Fruit fly (Drosophila melanogaster) whole organism, embryonic: Measurements from ENCODE around the gene CG5265.
A peak's percentile ranks its signal among the peaks of the same experiment; 100 is the strongest.

Source experiments
- Aef1 ChIP-seq: fragments of 200-800 bp; sonication (Bioruptor generic); IDR thresholded peaks from 3 replicates; pipeline ENCODE4 v1.3.6; 2022; ENCODE audit warnings: missing biosample characterization, missing genetic modification characterization
- BtbVII ChIP-seq: fragments of 200-800 bp; sonication (Bioruptor generic); optimal IDR thresholded peaks from 3 replicates; lab custom pipeline; 2017; ENCODE audit warnings: missing biosample characterization, mild to moderate bottlenecking, missing genetic modification characterization
- CG10565 ChIP-seq: fragments of 200-800 bp; sonication (Bioruptor generic); optimal IDR thresholded peaks from 3 replicates; lab custom pipeline; 2016; ENCODE audit warnings: missing biosample characterization, mild to moderate bottlenecking, missing genetic modification characterization
- CG11560 ChIP-seq: fragments of 200-800 bp; sonication (Bioruptor generic); IDR thresholded peaks from 3 replicates; pipeline ENCODE4 v1.3.6; 2022; ENCODE audit warnings: missing biosample characterization, missing genetic modification characterization
- CG12942 ChIP-seq: fragments of 200-800 bp; sonication (Bioruptor generic); optimal IDR thresholded peaks from 3 replicates; lab custom pipeline; 2016; ENCODE audit warnings: missing biosample characterization, missing genetic modification characterization
- CG13123 ChIP-seq: fragments of 200-800 bp; sonication (Bioruptor generic); optimal IDR thresholded peaks from 2 replicates; lab custom pipeline; 2016; ENCODE audit warnings: missing biosample characterization, missing genetic modification characterization
- CG13775 ChIP-seq: fragments of 200-800 bp; sonication (Bioruptor generic); optimal IDR thresholded peaks from 3 replicates; lab custom pipeline; 2017; ENCODE audit warnings: missing biosample characterization, mild to moderate bottlenecking, missing genetic modification characterization
- CG15011 ChIP-seq: fragments of 200-800 bp; sonication (Bioruptor generic); optimal IDR thresholded peaks from 3 replicates; lab custom pipeline; 2018; ENCODE audit warnings: missing biosample characterization, mild to moderate bottlenecking, missing genetic modification characterization
- CG15696 ChIP-seq: fragments of 200-800 bp; sonication (Bioruptor generic); optimal IDR thresholded peaks from 2 replicates; lab custom pipeline; 2019; ENCODE audit warnings: missing biosample characterization, mild to moderate bottlenecking, missing genetic modification characterization, moderate library complexity
- CG1603 ChIP-seq: fragments of 200-800 bp; sonication (Bioruptor generic); optimal IDR thresholded peaks from 2 replicates; lab custom pipeline; 2019; ENCODE audit warnings: missing biosample characterization, mild to moderate bottlenecking, missing genetic modification characterization, moderate library complexity
- CG17385 ChIP-seq: fragments of 200-800 bp; sonication (Bioruptor generic); optimal IDR thresholded peaks from 3 replicates; lab custom pipeline; 2018; ENCODE audit warnings: missing biosample characterization, mild to moderate bottlenecking, missing genetic modification characterization
- CG2129 ChIP-seq: fragments of 200-800 bp; sonication (Bioruptor generic); IDR thresholded peaks from 2 replicates; pipeline ENCODE4 v1.3.6; 2022; ENCODE audit warnings: missing biosample characterization, missing genetic modification characterization; ENCODE audit not compliant: partially characterized antibody
- CG30020 ChIP-seq: fragments of 200-800 bp; optimal IDR thresholded peaks from 2 replicates; lab custom pipeline; 2019; ENCODE audit warnings: missing biosample characterization, mild to moderate bottlenecking, missing genetic modification characterization, moderate library complexity
- CG30403 ChIP-seq: fragments of 200-800 bp; sonication (Bioruptor generic); optimal IDR thresholded peaks from 3 replicates; lab custom pipeline; 2016; ENCODE audit warnings: missing biosample characterization, missing genetic modification characterization
- CG3281 ChIP-seq: fragments of 200-800 bp; sonication (Bioruptor generic); optimal IDR thresholded peaks from 3 replicates; lab custom pipeline; 2017; ENCODE audit warnings: missing biosample characterization, mild to moderate bottlenecking, missing genetic modification characterization
- CG4360 ChIP-seq: fragments of 200-800 bp; sonication (Bioruptor generic); IDR thresholded peaks from 2 replicates; pipeline ENCODE4 v1.3.6; 2022; ENCODE audit warnings: missing biosample characterization, missing genetic modification characterization
- CG6254 ChIP-seq: fragments of 200-800 bp; sonication (Bioruptor generic); optimal IDR thresholded peaks from 3 replicates; lab custom pipeline; 2017; ENCODE audit warnings: mild to moderate bottlenecking, missing biosample characterization, missing genetic modification reagents, missing genetic modification characterization
- CG6813 ChIP-seq: fragments of 200-800 bp; sonication (Bioruptor generic); optimal IDR thresholded peaks from 2 replicates; lab custom pipeline; 2017; ENCODE audit warnings: missing biosample characterization, missing genetic modification characterization, mild to moderate bottlenecking, moderate library complexity, missing genetic modification reagents
- CG7745 ChIP-seq: fragments of 200-800 bp; sonication (Bioruptor generic); optimal IDR thresholded peaks from 2 replicates; lab custom pipeline; 2018; ENCODE audit warnings: missing biosample characterization, mild to moderate bottlenecking, missing genetic modification characterization, moderate library complexity
- CG8359 ChIP-seq: fragments of 200-800 bp; sonication (Bioruptor generic); optimal IDR thresholded peaks from 2 replicates; lab custom pipeline; 2017; ENCODE audit warnings: missing biosample characterization, mild to moderate bottlenecking, missing genetic modification characterization, borderline replicate concordance
- CG8944 ChIP-seq: fragments of 200-800 bp; sonication (Bioruptor generic); optimal IDR thresholded peaks from 3 replicates; lab custom pipeline; 2016; ENCODE audit warnings: missing biosample characterization, missing genetic modification characterization
- Camta ChIP-seq: fragments of 200-800 bp; sonication (Bioruptor generic); optimal IDR thresholded peaks from 2 replicates; lab custom pipeline; 2016; ENCODE audit warnings: missing biosample characterization, missing genetic modification characterization
- Dll ChIP-seq: fragments of 200-800 bp; sonication (Bioruptor generic); IDR thresholded peaks from 4 replicates; pipeline ENCODE4 v1.3.6; 2022; ENCODE audit warnings: missing biosample characterization, missing genetic modification characterization; ENCODE audit not compliant: partially characterized antibody
- Fer2 ChIP-seq: fragments of 200-800 bp; sonication (Bioruptor generic); optimal IDR thresholded peaks from 2 replicates; lab custom pipeline; 2018; ENCODE audit warnings: missing biosample characterization, mild to moderate bottlenecking, missing genetic modification characterization, moderate library complexity
- H2.0 ChIP-seq: fragments of 200-800 bp; sonication (Bioruptor generic); IDR thresholded peaks from 2 replicates; pipeline ENCODE4 v1.3.6; 2022; ENCODE audit warnings: missing biosample characterization, missing genetic modification characterization
- Med ChIP-seq: fragments of 200-800 bp; sonication (Bioruptor generic); peaks from one replicate; lab custom pipeline; 2016; ENCODE audit warnings: missing biosample characterization, missing genetic modification characterization, mild to moderate bottlenecking, inconsistent platforms, moderate library complexity
- Nf-YC ChIP-seq: fragments of 200-800 bp; optimal IDR thresholded peaks from 3 replicates; lab custom pipeline; 2019; ENCODE audit warnings: missing biosample characterization, mild to moderate bottlenecking, missing genetic modification characterization, moderate library complexity
- NfI ChIP-seq: fragments of 200-800 bp; sonication (Bioruptor generic); optimal IDR thresholded peaks from 3 replicates; lab custom pipeline; 2018; ENCODE audit warnings: missing biosample characterization, mild to moderate bottlenecking, missing genetic modification characterization, moderate library complexity
- Poxn ChIP-seq: fragments of 200-800 bp; sonication (Bioruptor generic); IDR thresholded peaks from 2 replicates; pipeline ENCODE4 v1.3.6; 2022; ENCODE audit warnings: missing biosample characterization, missing genetic modification characterization
- Ptx1 ChIP-seq: fragments of 200-800 bp; sonication (Bioruptor generic); IDR thresholded peaks from 2 replicates; pipeline ENCODE4 v1.3.6; 2022; ENCODE audit warnings: missing biosample characterization, missing genetic modification characterization
- Ravus ChIP-seq: fragments of 200-800 bp; sonication (Bioruptor generic); IDR thresholded peaks from 2 replicates; pipeline ENCODE4 v1.3.6; 2022; ENCODE audit warnings: missing biosample characterization, missing genetic modification characterization
- Tbp ChIP-seq: fragments of >200 bp; optimal IDR thresholded peaks from 2 replicates; lab custom pipeline; 2018; ENCODE audit warnings: missing biosample characterization, missing genetic modification characterization
- bbx ChIP-seq: fragments of 200-800 bp; sonication (Bioruptor generic); IDR thresholded peaks from 2 replicates; pipeline ENCODE4 v1.3.6; 2022; ENCODE audit warnings: missing biosample characterization, missing genetic modification characterization; ENCODE audit not compliant: partially characterized antibody
- bcd ChIP-seq: fragments of 200-800 bp; sonication (Bioruptor generic); optimal IDR thresholded peaks from 2 replicates; lab custom pipeline; 2017; ENCODE audit warnings: missing biosample characterization, mild to moderate bottlenecking, missing genetic modification characterization
- bowl ChIP-seq: fragments of 200-800 bp; sonication (Bioruptor generic); IDR thresholded peaks from 2 replicates; pipeline ENCODE4 v1.3.6; 2022; ENCODE audit warnings: missing biosample characterization, missing genetic modification characterization
- da ChIP-seq: fragments of 200-800 bp; sonication (Bioruptor generic); optimal IDR thresholded peaks from 2 replicates; lab custom pipeline; 2016; ENCODE audit warnings: missing biosample characterization, missing genetic modification characterization
- dati ChIP-seq: fragments of 200-800 bp; sonication (Bioruptor generic); IDR thresholded peaks from 2 replicates; pipeline ENCODE4 v1.3.6; 2022; ENCODE audit warnings: missing biosample characterization, missing genetic modification characterization
- disco-r ChIP-seq: fragments of 200-800 bp; sonication (Bioruptor generic); optimal IDR thresholded peaks from 2 replicates; lab custom pipeline; 2016; ENCODE audit warnings: missing biosample characterization, missing genetic modification characterization
- fd102C ChIP-seq: fragments of 200-800 bp; sonication (Bioruptor generic); optimal IDR thresholded peaks from 2 replicates; lab custom pipeline; 2018; ENCODE audit warnings: missing biosample characterization, mild to moderate bottlenecking, missing genetic modification characterization, moderate library complexity
- gro ChIP-seq: fragments of 200-800 bp; sonication (Bioruptor generic); optimal IDR thresholded peaks from 2 replicates; lab custom pipeline; 2016; ENCODE audit warnings: missing biosample characterization, missing genetic modification characterization
- gsb ChIP-seq: fragments of 200-800 bp; sonication (Bioruptor generic); IDR thresholded peaks from 2 replicates; pipeline ENCODE4 v1.3.6; 2022; ENCODE audit warnings: missing biosample characterization, missing genetic modification characterization
- her ChIP-seq: fragments of 200-800 bp; sonication (Bioruptor generic); optimal IDR thresholded peaks from 2 replicates; lab custom pipeline; 2016; ENCODE audit warnings: missing biosample characterization, missing genetic modification characterization
- klu ChIP-seq: fragments of 200-800 bp; sonication (Bioruptor generic); IDR thresholded peaks from 2 replicates; pipeline ENCODE4 v1.3.6; 2022; ENCODE audit warnings: missing biosample characterization, missing genetic modification characterization
- nom ChIP-seq: fragments of 200-800 bp; sonication (Bioruptor generic); optimal IDR thresholded peaks from 2 replicates; lab custom pipeline; 2017; ENCODE audit warnings: missing biosample characterization, missing genetic modification characterization, mild to moderate bottlenecking, moderate library complexity, missing genetic modification reagents
- onecut ChIP-seq: fragments of 200-800 bp; sonication (Bioruptor generic); IDR thresholded peaks from 2 replicates; pipeline ENCODE4 v1.3.6; 2022; ENCODE audit warnings: missing biosample characterization, missing genetic modification characterization
- pfk ChIP-seq: fragments of 200-800 bp; sonication (Bioruptor generic); optimal IDR thresholded peaks from 2 replicates; lab custom pipeline; 2018; ENCODE audit warnings: missing biosample characterization, mild to moderate bottlenecking, missing genetic modification characterization, moderate library complexity
- shn ChIP-seq: fragments of 200-800 bp; sonication (Bioruptor generic); optimal IDR thresholded peaks from 3 replicates; lab custom pipeline; 2016; ENCODE audit warnings: missing biosample characterization, missing genetic modification characterization
- slou ChIP-seq: fragments of 200-800 bp; sonication (Bioruptor generic); optimal IDR thresholded peaks from 3 replicates; lab custom pipeline; 2016; ENCODE audit warnings: missing biosample characterization, missing genetic modification characterization
- sna ChIP-seq: fragments of 200-800 bp; sonication (Bioruptor generic); IDR thresholded peaks from 2 replicates; pipeline ENCODE4 v1.3.6; 2022; ENCODE audit warnings: missing biosample characterization, missing genetic modification characterization; ENCODE audit not compliant: partially characterized antibody
- zfh2 ChIP-seq: fragments of 200-800 bp; sonication (Bioruptor generic); optimal IDR thresholded peaks from 2 replicates; lab custom pipeline; 2016; ENCODE audit warnings: missing biosample characterization, missing genetic modification characterization

The CG5265 gene

dm6 chr3R:17149080-17149746, 10.4 kb downstream of the CG5265 start, which contains the start of the genes m-cup and Det (continued):
- TF ChIP-seq CG6813 (no peak), Ravus (GFP tag; lab: Robert Waterston, UW) (no peak), bcd (GFP tag; lab: Kevin White, UChicago) (no peak), CG4360 (GFP tag; lab: Robert Waterston, UW) (no peak), CG10565 (GFP tag; lab: Kevin White, UChicago) (no peak), Nf-YC (tag; lab: Kevin White, UChicago) (no peak), Med (peak; percentile 74), CG30020 (tag; lab: Kevin White, UChicago) (no peak), Dll (peak; percentile 88), CG3281 (no peak), dati (GFP tag; lab: Robert Waterston, UW) (no peak), bbx (GFP tag; lab: Robert Waterston, UW) (peak; percentile 41; the same call in 1 of the 2 replicates), bowl (no peak), CG1603 (tag; lab: Kevin White, UChicago) (no peak), BtbVII (no peak), pfk (GFP tag; lab: Kevin White, UChicago) (no peak), CG2129 (GFP tag; lab: Robert Waterston, UW) (peak; percentile 58; the same call in 1 of the 2 replicates), slou (no peak), Camta (peak; percentile 11), nom (no peak), gro (GFP tag; lab: Kevin White, UChicago) (no peak), da (no peak), Poxn (GFP tag; lab: Robert Waterston, UW) (no peak), CG17385 (no peak), CG11560 (no peak), Tbp (GFP tag; lab: Kevin White, UChicago) (no peak), CG13123 (no peak), Fer2 (tag; lab: Kevin White, UChicago) (no peak), klu (GFP tag; lab: Robert Waterston, UW) (no peak), shn (GFP tag; lab: Kevin White, UChicago) (no peak), CG12942 (GFP tag; lab: Kevin White, UChicago) (no peak), H2.0 (GFP tag; lab: Robert Waterston, UW) (no peak), fd102C (GFP tag; lab: Kevin White, UChicago) (no peak), Ptx1 (GFP tag; lab: Robert Waterston, UW) (no peak), CG7745 (tag; lab: Kevin White, UChicago) (no peak), onecut (GFP tag; lab: Robert Waterston, UW) (no peak), zfh2 (GFP tag; lab: Kevin White, UChicago) (peak; percentile 31), Aef1 (GFP tag; lab: Robert Waterston, UW) (peak; percentile 15; the same call in 1 of the 3 replicates), her (GFP tag; lab: Kevin White, UChicago) (no peak), disco-r (GFP tag; lab: Kevin White, UChicago) (no peak), CG8359 (GFP tag; lab: Kevin White, UChicago) (no peak), CG8944 (GFP tag; lab: Kevin White, UChicago) (no peak), sna (GFP tag; lab: Robert Waterston, UW) (peak; percentile 43; the same call in 1 of the 2 replicates), CG13775 (GFP tag; lab: Kevin White, UChicago) (peak; percentile 24), NfI (no peak), CG15696 (peak; percentile 21), CG30403 (GFP tag; lab: Kevin White, UChicago) (peak; percentile 2), CG15011 (no peak), CG6254 (GFP tag; lab: Kevin White, UChicago) (no peak), gsb (GFP tag; lab: Robert Waterston, UW) (no peak)
